Worm (Caenorhabditis elegans): ENCODE data around the gene W07G1.1.

- TF ChIP-seq flt-1 (GFP tag; IDR thresholded peaks at IDR 0.05): no peak
- no peak for TF ChIP-seq klf-2 (GFP tag; conservative IDR thresholded peaks at IDR 0.05)
Measured at ce11 chrII:13972199-13972598, 32.8 kb upstream of the W07G1.1 start.

Measured in whole organism, midembryonic.